Worm (Caenorhabditis elegans) whole organism, L2 larva: ENCODE data around the gene mrps-12.
A peak's percentile ranks its signal among the peaks of the same experiment; 100 is the strongest.

Experiments used
- C34F6.9 ChIP-seq: fragments of 150-350 bp; optimal IDR thresholded peaks from 2 replicates; lab custom pipeline; 2014; ENCODE audit warnings: missing biosample characterization, missing genetic modification characterization
- F13H6.1 ChIP-seq: sonication (generic microtip); optimal IDR thresholded peaks from 2 replicates; lab custom pipeline; 2016; ENCODE audit warnings: missing genetic modification characterization, missing compliant biosample characterization
- R02D3.7 ChIP-seq: fragments of 150-350 bp; optimal IDR thresholded peaks from 2 replicates; lab custom pipeline; 2014; ENCODE audit warnings: missing biosample characterization, missing genetic modification characterization
- Y55F3AM.14 ChIP-seq: fragments of 200-800 bp; sonication (Bioruptor generic); optimal IDR thresholded peaks from 2 replicates; lab custom pipeline; 2018; ENCODE audit warnings: mild to moderate bottlenecking, missing genetic modification characterization, missing compliant biosample characterization
- ZK546.5 ChIP-seq: sonication (generic microtip); optimal IDR thresholded peaks from 2 replicates; lab custom pipeline; 2017; ENCODE audit warnings: missing biosample characterization, missing genetic modification characterization
- alr-1 ChIP-seq: fragments of 150-350 bp; optimal IDR thresholded peaks from 2 replicates; lab custom pipeline; 2014; ENCODE audit warnings: missing biosample characterization, missing genetic modification characterization
- aly-2 ChIP-seq: fragments of 150-350 bp; optimal IDR thresholded peaks from 2 replicates; lab custom pipeline; 2014; ENCODE audit warnings: missing biosample characterization, missing genetic modification characterization
- ama-1 ChIP-seq: fragments of 150-350 bp; optimal IDR thresholded peaks from 2 replicates; lab custom pipeline; 2018; ENCODE audit warnings: inconsistent platforms
- ceh-16 ChIP-seq: fragments of 150-350 bp; optimal IDR thresholded peaks from 2 replicates; lab custom pipeline; 2014; ENCODE audit warnings: missing biosample characterization, missing genetic modification characterization
- ceh-82 ChIP-seq: fragments of 150-350 bp; optimal IDR thresholded peaks from 2 replicates; lab custom pipeline; 2014; ENCODE audit warnings: missing biosample characterization, missing genetic modification characterization
- crh-2 ChIP-seq: sonication (generic microtip); optimal IDR thresholded peaks from 2 replicates; lab custom pipeline; 2017; ENCODE audit warnings: missing biosample characterization, missing genetic modification characterization
- egl-27 ChIP-seq: sonication (generic microtip); optimal IDR thresholded peaks from 3 replicates; lab custom pipeline; 2017; ENCODE audit warnings: missing biosample characterization, missing genetic modification reagents, missing genetic modification characterization
- elt-1 ChIP-seq: fragments of 150-350 bp; optimal IDR thresholded peaks from 2 replicates; lab custom pipeline; 2014; ENCODE audit warnings: missing biosample characterization, missing genetic modification characterization
- elt-3 ChIP-seq: sonication (generic microtip); optimal IDR thresholded peaks from 2 replicates; lab custom pipeline; 2017; ENCODE audit warnings: missing biosample characterization, missing genetic modification characterization
- fos-1 ChIP-seq: fragments of 150-350 bp; optimal IDR thresholded peaks from 2 replicates; lab custom pipeline; 2014; ENCODE audit warnings: missing biosample characterization, missing genetic modification characterization
- lin-11 ChIP-seq: fragments of 150-350 bp; sonication (generic microtip); optimal IDR thresholded peaks from 2 replicates; lab custom pipeline; 2014; ENCODE audit warnings: missing biosample characterization, missing genetic modification characterization, inconsistent platforms, mixed read lengths
- lin-13 ChIP-seq: fragments of 150-350 bp; optimal IDR thresholded peaks from 2 replicates; lab custom pipeline; 2014; ENCODE audit warnings: missing biosample characterization, missing genetic modification reagents, missing genetic modification characterization
- lsy-2 ChIP-seq, 2 experiments: fragments of 150-350 bp in 1 of 2; sonication (generic microtip) in 1 of 2; optimal IDR thresholded peaks; 2 replicates each; lab custom pipeline; 2014 to 2017; ENCODE audit warnings: missing biosample characterization in 2 of 2, missing genetic modification characterization in 2 of 2
- mab-5 ChIP-seq: fragments of 150-350 bp; optimal IDR thresholded peaks from 2 replicates; lab custom pipeline; 2014; ENCODE audit warnings: missing biosample characterization, missing genetic modification characterization
- mdl-1 ChIP-seq, 2 experiments: fragments of 150-350 bp in 1 of 2; sonication (generic microtip) in 1 of 2; optimal IDR thresholded peaks; 2 replicates each; lab custom pipeline; 2017; ENCODE audit warnings: missing biosample characterization in 2 of 2, missing genetic modification characterization in 2 of 2
- nhr-10 ChIP-seq: sonication (generic microtip); optimal IDR thresholded peaks from 2 replicates; lab custom pipeline; 2017; ENCODE audit warnings: missing biosample characterization, missing genetic modification characterization
- nhr-11 ChIP-seq: fragments of 150-350 bp; optimal IDR thresholded peaks from 2 replicates; lab custom pipeline; 2014; ENCODE audit warnings: missing biosample characterization, missing genetic modification characterization
- nhr-12 ChIP-seq: fragments of 150-350 bp; optimal IDR thresholded peaks from 2 replicates; lab custom pipeline; 2014; ENCODE audit warnings: missing biosample characterization, missing genetic modification characterization
- nhr-129 ChIP-seq: fragments of 150-350 bp; optimal IDR thresholded peaks from 2 replicates; lab custom pipeline; 2014; ENCODE audit warnings: missing biosample characterization, missing genetic modification characterization
- nhr-21 ChIP-seq: fragments of 150-350 bp; optimal IDR thresholded peaks from 2 replicates; lab custom pipeline; 2014; ENCODE audit warnings: missing biosample characterization, missing genetic modification characterization
- nhr-23 ChIP-seq: fragments of 150-350 bp; optimal IDR thresholded peaks from 2 replicates; lab custom pipeline; 2014; ENCODE audit warnings: missing biosample characterization, missing genetic modification reagents, missing genetic modification characterization
- nhr-237 ChIP-seq: fragments of 150-350 bp; optimal IDR thresholded peaks from 2 replicates; lab custom pipeline; 2014; ENCODE audit warnings: missing biosample characterization, missing genetic modification characterization
- nhr-25 ChIP-seq: fragments of 150-350 bp; sonication (generic microtip); optimal IDR thresholded peaks from 3 replicates; lab custom pipeline; 2014; ENCODE audit warnings: missing biosample characterization, missing genetic modification characterization
- nhr-6 ChIP-seq: fragments of 150-350 bp; optimal IDR thresholded peaks from 2 replicates; lab custom pipeline; 2014; ENCODE audit warnings: missing biosample characterization, missing genetic modification characterization
- nhr-77 ChIP-seq: fragments of 150-350 bp; optimal IDR thresholded peaks from 2 replicates; lab custom pipeline; 2014; ENCODE audit warnings: missing biosample characterization, missing genetic modification characterization
- peb-1 ChIP-seq: fragments of 150-350 bp; optimal IDR thresholded peaks from 2 replicates; lab custom pipeline; 2014; ENCODE audit warnings: missing biosample characterization, missing genetic modification characterization
- sem-4 ChIP-seq: fragments of 150-350 bp; optimal IDR thresholded peaks from 2 replicates; lab custom pipeline; 2014; ENCODE audit warnings: missing biosample characterization, missing genetic modification reagents, missing genetic modification characterization
- skn-1 ChIP-seq: sonication (generic microtip); optimal IDR thresholded peaks from 2 replicates; lab custom pipeline; 2017; ENCODE audit warnings: missing biosample characterization, missing genetic modification characterization
- sma-3 ChIP-seq: sonication (generic microtip); optimal IDR thresholded peaks from 2 replicates; lab custom pipeline; 2016; ENCODE audit warnings: missing genetic modification reagents, missing genetic modification characterization, missing compliant biosample characterization
- sma-9 ChIP-seq, 2 experiments: fragments of 150-350 bp in 1 of 2; sonication (generic microtip) in 1 of 2; optimal IDR thresholded peaks; 2 replicates each; lab custom pipeline; 2014 to 2016; ENCODE audit warnings: missing genetic modification characterization in 2 of 2, mild to moderate bottlenecking in 1 of 2, missing biosample characterization in 1 of 2, missing compliant biosample characterization in 1 of 2, missing genetic modification reagents in 1 of 2, moderate library complexity in 1 of 2
- snpc-4 ChIP-seq: fragments of 150-350 bp; optimal IDR thresholded peaks from 2 replicates; lab custom pipeline; 2014; ENCODE audit warnings: missing biosample characterization, missing genetic modification characterization
- unc-39 ChIP-seq: fragments of 150-350 bp; optimal IDR thresholded peaks from 2 replicates; lab custom pipeline; 2014; ENCODE audit warnings: missing biosample characterization, missing genetic modification characterization
- unc-55 ChIP-seq: fragments of 150-350 bp; sonication (generic microtip); optimal IDR thresholded peaks from 3 replicates; lab custom pipeline; 2014; ENCODE audit warnings: missing biosample characterization, missing genetic modification reagents, missing genetic modification characterization
- zag-1 ChIP-seq: fragments of 150-350 bp; optimal IDR thresholded peaks from 2 replicates; lab custom pipeline; 2014; ENCODE audit warnings: missing biosample characterization, missing genetic modification characterization
- ztf-11 ChIP-seq: sonication (generic microtip); optimal IDR thresholded peaks from 2 replicates; lab custom pipeline; 2017; ENCODE audit warnings: missing biosample characterization, missing genetic modification characterization
- ztf-4 ChIP-seq: fragments of 150-350 bp; optimal IDR thresholded peaks from 2 replicates; lab custom pipeline; 2014; ENCODE audit warnings: missing biosample characterization, missing genetic modification characterization

Gene mrps-12

DNA sequence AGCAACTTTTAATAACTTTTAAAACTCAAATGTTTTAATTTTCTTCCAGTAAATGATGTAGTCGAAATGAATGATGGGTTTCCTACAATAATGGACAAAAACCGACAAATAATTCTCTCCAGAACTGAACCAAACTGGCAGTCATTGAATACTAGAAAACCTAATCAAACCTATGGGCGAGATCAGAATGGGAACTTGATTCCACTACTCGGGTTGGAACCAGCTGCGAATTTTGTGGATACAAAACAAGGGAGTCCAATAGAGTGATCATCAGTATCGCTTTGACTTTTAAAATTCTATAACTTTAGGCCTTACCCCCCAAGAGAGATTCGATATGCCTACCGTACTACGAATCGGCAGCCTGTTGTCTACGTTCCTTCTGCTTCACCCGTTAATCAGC is 11.3 kb upstream of the mrps-12 start:
- TF ChIP-seq sem-4 (tag; lab: Kevin White, UChicago), result no peak
- TF ChIP-seq nhr-21, result no peak
- no peak for TF ChIP-seq sma-9 (GFP tag; optimal IDR thresholded peaks at IDR 0.05; lab: Kevin White, UChicago)
- TF ChIP-seq sma-9 (tag; optimal IDR thresholded peaks at IDR 0.05; lab: Kevin White, UChicago), result no peak
- no peak for TF ChIP-seq unc-39 (tag; lab: Kevin White, UChicago)
- TF ChIP-seq snpc-4 (tag; lab: Kevin White, UChicago), result no peak
- no peak for TF ChIP-seq nhr-77
- no peak for TF ChIP-seq nhr-23 (tag; lab: Kevin White, UChicago)
- TF ChIP-seq nhr-237 (tag; lab: Kevin White, UChicago), result no peak
- TF ChIP-seq aly-2, result no peak
- TF ChIP-seq nhr-11 (tag; lab: Kevin White, UChicago), result no peak
- TF ChIP-seq R02D3.7 (tag; lab: Kevin White, UChicago), result no peak
- TF ChIP-seq skn-1 (tag; lab: Kevin White, UChicago), result no peak
- TF ChIP-seq mab-5 (tag; lab: Kevin White, UChicago), result no peak
- TF ChIP-seq elt-1 (tag; lab: Kevin White, UChicago), result no peak
- no peak for TF ChIP-seq unc-55 (GFP tag; lab: Kevin White, UChicago)
- TF ChIP-seq ztf-11 (tag; lab: Kevin White, UChicago), result no peak
- TF ChIP-seq zag-1 (tag; lab: Kevin White, UChicago), result no peak

DNA sequence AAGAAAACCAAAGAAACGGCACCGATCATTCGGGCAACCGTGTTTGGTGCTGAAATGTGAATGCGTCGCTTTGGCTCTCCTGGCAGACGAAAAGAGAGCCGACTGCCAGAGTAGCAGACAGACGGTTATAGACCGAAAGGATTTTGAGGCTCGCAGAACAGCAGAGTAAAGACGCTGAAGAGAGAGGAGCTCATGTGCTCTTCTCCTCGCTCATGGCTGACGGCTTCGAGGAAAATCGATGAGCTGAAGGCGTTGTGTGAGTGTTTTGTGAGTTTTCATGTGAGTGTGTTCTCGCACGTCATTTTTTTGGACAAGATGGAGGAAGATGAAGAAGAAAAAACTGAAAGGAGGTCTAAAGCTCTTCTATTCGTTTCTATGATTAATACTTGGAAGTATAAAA is 9.1 kb upstream of the mrps-12 start, which contains the start of gene sbt-1:
sbt-1 (minus strand) TSS at position 62 of the 400 bp plus-strand sequence.
- TF ChIP-seq nhr-77 (no peak), Y55F3AM.14 (GFP tag; lab: Kevin White, UChicago) (peak; percentile 45), lin-11 (peak; percentile 83), ceh-82 (tag; lab: Kevin White, UChicago) (peak; percentile 44), lsy-2 (tag; optimal IDR thresholded peaks at IDR 0.05; lab: Kevin White, UChicago) (peak; percentile 40 to 77), nhr-12 (tag; lab: Kevin White, UChicago) (no peak), nhr-6 (tag; lab: Kevin White, UChicago) (peak; percentile 78), nhr-10 (no peak), unc-55 (GFP tag; lab: Kevin White, UChicago) (peak; percentile 98), C34F6.9 (peak; percentile 93), crh-2 (tag; lab: Kevin White, UChicago) (peak; percentile 74), ama-1 (lab: Kevin White, UChicago) (no peak), egl-27 (tag; lab: Kevin White, UChicago) (peak; percentile 43), R02D3.7 (tag; lab: Kevin White, UChicago) (no peak), fos-1 (peak; percentile 3), zag-1 (tag; lab: Kevin White, UChicago) (peak; percentile 56), nhr-129 (tag; lab: Kevin White, UChicago) (peak; percentile 82), nhr-11 (tag; lab: Kevin White, UChicago) (no peak), skn-1 (tag; lab: Kevin White, UChicago) (no peak), F13H6.1 (tag; lab: Kevin White, UChicago) (peak; percentile 26), sem-4 (tag; lab: Kevin White, UChicago) (peak; percentile 30), lin-13 (GFP tag; lab: Kevin White, UChicago) (peak; percentile 55), mdl-1 (tag; optimal IDR thresholded peaks at IDR 0.05; lab: Kevin White, UChicago) (peak in 1 of 2 experiments; percentile 69)
- TF ChIP-seq, all 48 proteins: peak for 16

DNA sequence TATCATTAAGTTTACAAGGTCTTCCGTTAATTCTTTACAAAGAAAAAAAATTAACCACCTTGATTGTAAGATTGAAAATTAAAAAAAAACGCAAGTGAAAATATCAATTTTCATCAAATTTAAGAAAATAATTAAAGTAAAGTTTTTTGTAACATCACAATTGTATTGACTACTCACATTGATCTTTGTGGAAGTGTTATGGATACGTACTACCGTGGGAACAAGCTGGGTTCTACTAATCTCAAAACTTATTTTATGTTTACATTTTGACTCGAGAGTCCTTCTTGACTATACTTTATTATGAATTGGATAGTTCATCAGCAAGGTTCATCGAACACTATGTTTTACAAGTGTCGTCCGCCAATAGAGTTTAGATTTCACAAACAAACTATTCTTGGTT is 8.4 kb upstream of the mrps-12 start, which contains the start of gene num-1:
num-1 (plus strand) TSS at position 301 of the 400 bp plus-strand sequence.
- TF ChIP-seq ztf-4 (tag; lab: Kevin White, UChicago) (no peak), nhr-11 (tag; lab: Kevin White, UChicago) (no peak), nhr-77 (no peak), nhr-21 (no peak), ZK546.5 (tag; lab: Kevin White, UChicago) (no peak), mab-5 (tag; lab: Kevin White, UChicago) (no peak), nhr-12 (tag; lab: Kevin White, UChicago) (no peak), alr-1 (tag; lab: Kevin White, UChicago) (no peak), peb-1 (tag; lab: Kevin White, UChicago) (no peak), sma-3 (GFP tag; lab: Kevin White, UChicago) (no peak), unc-39 (tag; lab: Kevin White, UChicago) (no peak), nhr-25 (tag; lab: Kevin White, UChicago) (no peak), crh-2 (tag; lab: Kevin White, UChicago) (no peak), elt-3 (tag; lab: Kevin White, UChicago) (no peak), skn-1 (tag; lab: Kevin White, UChicago) (no peak), ceh-16 (tag; lab: Kevin White, UChicago) (no peak), sem-4 (tag; lab: Kevin White, UChicago) (no peak)
